Worm (Caenorhabditis elegans) whole organism, late embryonic: ENCODE data around the gene str-264.
A peak's percentile ranks its signal among the peaks of the same experiment; 100 is the strongest.

ENCODE experiments used
- C08G9.2 ChIP-seq: sonication (generic microtip); optimal IDR thresholded peaks from 2 replicates; lab custom pipeline; 2016; ENCODE audit warnings: mild to moderate bottlenecking, missing genetic modification characterization, moderate library complexity, missing compliant biosample characterization
- F13H6.1 ChIP-seq: sonication (generic microtip); optimal IDR thresholded peaks from 2 replicates; lab custom pipeline; 2016; ENCODE audit warnings: missing genetic modification characterization, missing compliant biosample characterization
- K02D7.2 ChIP-seq: sonication (generic microtip); optimal IDR thresholded peaks from 2 replicates; lab custom pipeline; 2017; ENCODE audit warnings: mild to moderate bottlenecking, missing genetic modification characterization, missing compliant biosample characterization
- Y22D7AL.16 ChIP-seq: sonication (generic microtip); optimal IDR thresholded peaks from 2 replicates; lab custom pipeline; 2016; ENCODE audit warnings: missing genetic modification characterization, missing compliant biosample characterization
- ama-1 ChIP-seq: fragments of 150-350 bp; optimal IDR thresholded peaks from 2 replicates; lab custom pipeline; 2014
- ceh-18 ChIP-seq: sonication (generic microtip); optimal IDR thresholded peaks from 2 replicates; lab custom pipeline; 2016; ENCODE audit warnings: missing genetic modification characterization, missing compliant biosample characterization
- ceh-2 ChIP-seq: sonication (generic microtip); optimal IDR thresholded peaks from 2 replicates; lab custom pipeline; 2016; ENCODE audit warnings: missing genotype, missing genetic modification characterization, missing compliant biosample characterization
- ceh-22 ChIP-seq: sonication (generic microtip); optimal IDR thresholded peaks from 2 replicates; lab custom pipeline; 2017; ENCODE audit warnings: missing biosample characterization, missing genetic modification characterization
- ceh-30 ChIP-seq: fragments of 150-350 bp; optimal IDR thresholded peaks from 2 replicates; lab custom pipeline; 2014; ENCODE audit warnings: missing biosample characterization, missing genetic modification characterization
- ceh-34 ChIP-seq: sonication (generic microtip); optimal IDR thresholded peaks from 2 replicates; lab custom pipeline; 2016; ENCODE audit warnings: mild to moderate bottlenecking, missing genetic modification characterization, missing compliant biosample characterization
- ceh-48 ChIP-seq: sonication (generic microtip); optimal IDR thresholded peaks from 2 replicates; lab custom pipeline; 2016; ENCODE audit warnings: missing genetic modification characterization, inconsistent platforms, missing compliant biosample characterization
- ceh-6 ChIP-seq: fragments of 200-800 bp; sonication (Bioruptor generic); optimal IDR thresholded peaks from 2 replicates; lab custom pipeline; 2018; ENCODE audit warnings: mild to moderate bottlenecking, missing genetic modification characterization, missing compliant biosample characterization
- ceh-9 ChIP-seq: sonication (generic microtip); optimal IDR thresholded peaks from 2 replicates; lab custom pipeline; 2016; ENCODE audit warnings: mild to moderate bottlenecking, missing genetic modification characterization, inconsistent platforms, missing compliant biosample characterization
- che-1 ChIP-seq: sonication (generic microtip); optimal IDR thresholded peaks from 2 replicates; lab custom pipeline; 2016; ENCODE audit warnings: mild to moderate bottlenecking, missing genetic modification characterization, missing compliant biosample characterization
- dmd-4 ChIP-seq: sonication (generic microtip); optimal IDR thresholded peaks from 2 replicates; lab custom pipeline; 2016; ENCODE audit warnings: borderline replicate concordance, missing genetic modification characterization, missing compliant biosample characterization
- dve-1 ChIP-seq: sonication (generic microtip); optimal IDR thresholded peaks from 2 replicates; lab custom pipeline; 2017; ENCODE audit warnings: antibody characterized with exemption, mild to moderate bottlenecking, missing genetic modification characterization, missing compliant biosample characterization
- elt-2 ChIP-seq: sonication (generic microtip); optimal IDR thresholded peaks from 2 replicates; lab custom pipeline; 2016; ENCODE audit warnings: missing genetic modification reagents, missing genetic modification characterization, missing compliant biosample characterization
- ets-4 ChIP-seq: sonication (generic microtip); optimal IDR thresholded peaks from 2 replicates; lab custom pipeline; 2016; ENCODE audit warnings: missing genetic modification characterization, missing compliant biosample characterization
- fkh-10 ChIP-seq: fragments of 150-350 bp; optimal IDR thresholded peaks from 2 replicates; lab custom pipeline; 2014; ENCODE audit warnings: missing biosample characterization, missing genetic modification reagents, missing genetic modification characterization
- gmeb-2 ChIP-seq: sonication (generic microtip); optimal IDR thresholded peaks from 2 replicates; lab custom pipeline; 2016; ENCODE audit warnings: missing genetic modification characterization, inconsistent platforms, missing compliant biosample characterization
- hlh-30 ChIP-seq: sonication (generic microtip); optimal IDR thresholded peaks from 2 replicates; lab custom pipeline; 2017; ENCODE audit warnings: antibody characterized with exemption, missing genetic modification characterization, missing compliant biosample characterization; ENCODE audit not compliant: insufficient read depth
- hlh-8 ChIP-seq: sonication (generic microtip); optimal IDR thresholded peaks from 2 replicates; lab custom pipeline; 2016; ENCODE audit warnings: missing genotype, missing genetic modification characterization, missing compliant biosample characterization
- madf-2 ChIP-seq: sonication (generic microtip); optimal IDR thresholded peaks from 2 replicates; lab custom pipeline; 2017; ENCODE audit warnings: missing genetic modification characterization, missing compliant biosample characterization
- mec-3 ChIP-seq: sonication (generic microtip); optimal IDR thresholded peaks from 2 replicates; lab custom pipeline; 2016; ENCODE audit warnings: borderline replicate concordance, missing genetic modification characterization, missing compliant biosample characterization
- nfya-1 ChIP-seq: sonication (generic microtip); optimal IDR thresholded peaks from 2 replicates; lab custom pipeline; 2017; ENCODE audit warnings: missing genetic modification characterization, mild to moderate bottlenecking, missing compliant biosample characterization, antibody characterized with exemption, moderate library complexity
- nhr-11 ChIP-seq: fragments of 150-350 bp; optimal IDR thresholded peaks from 2 replicates; lab custom pipeline; 2014; ENCODE audit warnings: missing biosample characterization, missing genetic modification characterization
- nhr-232 ChIP-seq: sonication (generic microtip); optimal IDR thresholded peaks from 2 replicates; lab custom pipeline; 2016; ENCODE audit warnings: missing genetic modification characterization, missing compliant biosample characterization
- pax-1 ChIP-seq: fragments of 150-350 bp; optimal IDR thresholded peaks from 2 replicates; lab custom pipeline; 2014; ENCODE audit warnings: missing biosample characterization, missing genetic modification characterization
- pqm-1 ChIP-seq: sonication (generic microtip); optimal IDR thresholded peaks from 2 replicates; lab custom pipeline; 2016; ENCODE audit warnings: missing genetic modification characterization, missing compliant biosample characterization
- pros-1 ChIP-seq: fragments of 150-350 bp; optimal IDR thresholded peaks from 2 replicates; lab custom pipeline; 2014; ENCODE audit warnings: missing biosample characterization, missing genetic modification reagents, missing genetic modification characterization
- sdc-2 ChIP-seq: sonication (generic microtip); optimal IDR thresholded peaks from 2 replicates; lab custom pipeline; 2016; ENCODE audit warnings: missing genotype, missing genetic modification characterization, missing compliant biosample characterization
- sox-2 ChIP-seq: fragments of 200-800 bp; sonication (Bioruptor generic); IDR thresholded peaks from 2 replicates; pipeline ENCODE4 v1.3.6; 2022; ENCODE audit warnings: missing genetic modification reagents, missing genetic modification characterization, missing compliant biosample characterization
- sox-4 ChIP-seq: sonication (generic microtip); optimal IDR thresholded peaks from 2 replicates; lab custom pipeline; 2017; ENCODE audit warnings: mild to moderate bottlenecking, missing genetic modification characterization, inconsistent platforms, missing compliant biosample characterization
- syd-9 ChIP-seq: sonication (generic microtip); optimal IDR thresholded peaks from 2 replicates; lab custom pipeline; 2016; ENCODE audit warnings: mild to moderate bottlenecking, missing genetic modification characterization, moderate library complexity, missing compliant biosample characterization
- tbx-2 ChIP-seq: sonication (generic microtip); optimal IDR thresholded peaks from 2 replicates; lab custom pipeline; 2016; ENCODE audit warnings: missing genetic modification characterization, missing compliant biosample characterization
- tbx-7 ChIP-seq: sonication (generic microtip); optimal IDR thresholded peaks from 2 replicates; lab custom pipeline; 2016; ENCODE audit warnings: missing genotype, missing genetic modification characterization, missing compliant biosample characterization
- ttx-3 ChIP-seq: sonication (generic microtip); optimal IDR thresholded peaks from 2 replicates; lab custom pipeline; 2016; ENCODE audit warnings: missing genetic modification reagents, missing genetic modification characterization, missing compliant biosample characterization
- unc-3 ChIP-seq, 2 experiments: fragments of 200-800 bp in 1 of 2; sonication (Bioruptor generic) in 1 of 2; sonication (generic microtip) in 1 of 2; conservative IDR thresholded peaks in 1 of 2; optimal IDR thresholded peaks in 1 of 2; 2 replicates each; pipeline versions ENCODE4 v1.3.6 to Lab custom; 2016 to 2022; ENCODE audit warnings: missing compliant biosample characterization in 2 of 2, missing genetic modification characterization in 2 of 2, missing genetic modification reagents in 1 of 2
- unc-42 ChIP-seq: sonication (generic microtip); optimal IDR thresholded peaks from 2 replicates; lab custom pipeline; 2016; ENCODE audit warnings: missing genotype, missing genetic modification characterization, missing compliant biosample characterization
- unc-55 ChIP-seq: sonication (generic microtip); optimal IDR thresholded peaks from 2 replicates; lab custom pipeline; 2017; ENCODE audit warnings: missing biosample characterization, missing genetic modification reagents, missing genetic modification characterization
- unc-86 ChIP-seq: sonication (generic microtip); optimal IDR thresholded peaks from 2 replicates; lab custom pipeline; 2016; ENCODE audit warnings: missing genetic modification characterization, missing compliant biosample characterization
- zip-5 ChIP-seq: sonication (generic microtip); optimal IDR thresholded peaks from 2 replicates; lab custom pipeline; 2016; ENCODE audit warnings: missing genetic modification characterization, missing compliant biosample characterization

The str-264 gene

ce11 chrV:15498434-15498833 lies 6.0 kb upstream of the str-264 start, which contains the start of gene C06B8.7:
Gene C06B8.7 (plus strand): TSS chrV:15498734.
- no peak for TF ChIP-seq ets-4 (tag; lab: Kevin White, UChicago)
- no peak for TF ChIP-seq pqm-1 (tag; lab: Kevin White, UChicago)
- no peak for TF ChIP-seq tbx-7 (tag; lab: Kevin White, UChicago)
- TF ChIP-seq F13H6.1 (tag; lab: Kevin White, UChicago) = no peak
- no peak for TF ChIP-seq Y22D7AL.16 (tag; lab: Kevin White, UChicago)
- no peak for TF ChIP-seq unc-55 (GFP tag; lab: Kevin White, UChicago)
- no peak for TF ChIP-seq ceh-22
- no peak for TF ChIP-seq unc-86 (tag; lab: Kevin White, UChicago)
- no peak for TF ChIP-seq ceh-9
- TF ChIP-seq nhr-11 = no peak
- TF ChIP-seq che-1 = no peak
- TF ChIP-seq ceh-48 (tag; lab: Kevin White, UChicago) = no peak
- TF ChIP-seq unc-3 (GFP tag; conservative IDR thresholded peaks at IDR 0.05; lab: Robert Waterston, UW) = no peak
- TF ChIP-seq unc-3 (tag; optimal IDR thresholded peaks at IDR 0.05; lab: Kevin White, UChicago) = no peak
- no peak for TF ChIP-seq K02D7.2 (tag; lab: Kevin White, UChicago)
- TF ChIP-seq nhr-232 (tag; lab: Kevin White, UChicago) = no peak

- TF ChIP-seq nhr-11 (no peak), sox-4 (tag; lab: Kevin White, UChicago) (no peak), madf-2 (tag; lab: Kevin White, UChicago) (no peak), dmd-4 (tag; lab: Kevin White, UChicago) (no peak), hlh-8 (tag; lab: Kevin White, UChicago) (no peak), F13H6.1 (tag; lab: Kevin White, UChicago) (no peak), ets-4 (tag; lab: Kevin White, UChicago) (peak; percentile 15), ceh-30 (tag; lab: Kevin White, UChicago) (no peak), nfya-1 (tag; lab: Kevin White, UChicago) (peak; percentile 46), ceh-2 (tag; lab: Kevin White, UChicago) (peak; percentile 8), C08G9.2 (tag; lab: Kevin White, UChicago) (no peak), hlh-30 (tag; lab: Kevin White, UChicago) (peak; percentile 58), pax-1 (tag; lab: Kevin White, UChicago) (no peak), ceh-6 (GFP tag; lab: Kevin White, UChicago) (no peak), pros-1 (tag; lab: Kevin White, UChicago) (peak; percentile 9), ceh-34 (peak; percentile 48), pqm-1 (tag; lab: Kevin White, UChicago) (no peak), sdc-2 (tag; lab: Kevin White, UChicago) (no peak), dve-1 (no peak), elt-2 (tag; lab: Kevin White, UChicago) (peak; percentile 77), ceh-48 (tag; lab: Kevin White, UChicago) (no peak), zip-5 (tag; lab: Kevin White, UChicago) (no peak), tbx-2 (tag; lab: Kevin White, UChicago) (peak; percentile 63), sox-2 (GFP tag; lab: Robert Waterston, UW) (no peak), mec-3 (tag; lab: Kevin White, UChicago) (no peak), che-1 (no peak), ama-1 (lab: Kevin White, UChicago) (no peak), nhr-232 (tag; lab: Kevin White, UChicago) (no peak), K02D7.2 (tag; lab: Kevin White, UChicago) (no peak), syd-9 (tag; lab: Kevin White, UChicago) (no peak)
Measured at ce11 chrV:15497731-15498130, 5.3 kb upstream of the str-264 start.

ce11 chrV:15495169-15495568 lies 2.8 kb upstream of the str-264 start, which contains the start of gene srh-219:
Gene srh-219 (plus strand): TSS chrV:15495469.
- TF ChIP-seq ets-4 (tag; lab: Kevin White, UChicago) (no peak), ttx-3 (tag; lab: Kevin White, UChicago) (no peak), gmeb-2 (tag; lab: Kevin White, UChicago) (no peak), fkh-10 (no peak), unc-55 (GFP tag; lab: Kevin White, UChicago) (no peak), ceh-18 (tag; lab: Kevin White, UChicago) (no peak), unc-42 (tag; lab: Kevin White, UChicago) (no peak), Y22D7AL.16 (tag; lab: Kevin White, UChicago) (no peak)
